Worm (Caenorhabditis elegans): ENCODE data around the gene mrpl-53.

DNA sequence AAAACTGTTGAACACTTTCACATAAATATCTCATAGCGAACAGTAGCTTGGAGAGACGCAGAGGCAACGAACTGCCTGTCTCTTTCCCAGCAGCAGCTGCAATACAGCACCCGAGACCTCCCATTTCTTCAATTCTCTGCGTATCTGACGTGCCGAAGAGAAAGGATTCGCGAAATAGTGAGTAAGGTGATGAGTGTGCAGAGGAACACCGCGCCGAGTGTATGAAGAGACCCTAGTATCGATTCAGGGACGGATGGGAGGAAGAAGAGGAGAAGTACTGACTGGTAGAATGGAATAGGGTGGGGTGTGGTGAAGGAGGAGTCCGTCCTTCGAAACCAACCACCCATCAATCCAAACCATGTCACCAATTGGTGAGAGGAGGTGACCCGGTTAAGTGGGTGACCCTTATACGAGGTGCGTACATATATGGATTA, 48.7 kb downstream of the mrpl-53 start:
- TF ChIP-seq klf-2 (GFP tag; conservative IDR thresholded peaks at IDR 0.05) (no peak), T22C8.4 (GFP tag; IDR thresholded peaks at IDR 0.05) (peak; percentile 82)
